Worm (Caenorhabditis elegans) whole organism, young adult: ENCODE measurements around the gene T05B4.12.

Source experiments
- B0019.2 ChIP-seq: fragments of 200-800 bp; sonication (Bioruptor generic); conservative IDR thresholded peaks from 2 replicates; pipeline ENCODE4 v1.3.6; 2022; ENCODE audit warnings: missing genetic modification reagents, missing genetic modification characterization, missing compliant biosample characterization
- B0035.1 ChIP-seq: sonication (generic microtip); optimal IDR thresholded peaks from 2 replicates; lab custom pipeline; 2016; ENCODE audit warnings: missing genetic modification characterization, mild to moderate bottlenecking, missing compliant biosample characterization, missing genotype, missing genetic modification reagents
- attf-6 ChIP-seq: fragments of 200-800 bp; sonication (Bioruptor generic); IDR thresholded peaks from 2 replicates; pipeline ENCODE4 v1.3.6; 2022; ENCODE audit warnings: missing genetic modification reagents, missing genetic modification characterization, missing compliant biosample characterization
- ceh-100 ChIP-seq: fragments of 200-800 bp; sonication (Bioruptor generic); IDR thresholded peaks from 2 replicates; pipeline ENCODE4 v1.3.6; 2022; ENCODE audit warnings: missing genetic modification reagents, missing genetic modification characterization, missing compliant biosample characterization
- ceh-91 ChIP-seq: fragments of 200-800 bp; sonication (Bioruptor generic); IDR thresholded peaks from 2 replicates; pipeline ENCODE4 v1.3.6; 2022; ENCODE audit warnings: missing genetic modification reagents, missing genetic modification characterization, missing compliant biosample characterization
- nhr-27 ChIP-seq: fragments of 200-800 bp; sonication (Bioruptor generic); optimal IDR thresholded peaks from 2 replicates; lab custom pipeline; 2018; ENCODE audit warnings: mild to moderate bottlenecking, missing genetic modification characterization, moderate library complexity, missing compliant biosample characterization
- pha-4 ChIP-seq: fragments of 150-350 bp; sonication (generic microtip); optimal IDR thresholded peaks from 2 replicates; lab custom pipeline; 2014; ENCODE audit warnings: missing biosample characterization, missing genetic modification reagents, missing genetic modification characterization
- rec-8 ChIP-seq, 2 experiments: sonication (generic microtip); optimal IDR thresholded peaks; 2 replicates each; lab custom pipeline; 2016; ENCODE audit warnings: mild to moderate bottlenecking in 2 of 2, missing genetic modification characterization in 2 of 2, missing genetic modification reagents in 2 of 2, missing genotype in 2 of 2, missing biosample characterization in 1 of 2, missing compliant biosample characterization in 1 of 2, moderate library complexity in 1 of 2
- sea-2 ChIP-seq: fragments of 200-800 bp; sonication (Bioruptor generic); IDR thresholded peaks from 2 replicates; pipeline ENCODE4 v1.3.6; 2022; ENCODE audit warnings: missing genetic modification characterization, missing compliant biosample characterization
- snpc-4 ChIP-seq, 5 experiments: fragments of 150-350 bp in 1 of 5; sonication (generic microtip) in 4 of 5; optimal IDR thresholded peaks; 2 replicates each; lab custom pipeline; 2014 to 2018; ENCODE audit warnings: missing genetic modification characterization in 5 of 5, missing biosample characterization in 3 of 5, antibody characterized with exemption in 2 of 5, mild to moderate bottlenecking in 2 of 5, missing compliant biosample characterization in 2 of 5, missing genotype in 2 of 5, moderate library complexity in 2 of 5, missing genetic modification reagents in 1 of 5
- unc-62 ChIP-seq: fragments of 150-350 bp; optimal IDR thresholded peaks from 2 replicates; lab custom pipeline; 2014; ENCODE audit warnings: missing biosample characterization, missing genetic modification reagents, missing genetic modification characterization

DNA sequence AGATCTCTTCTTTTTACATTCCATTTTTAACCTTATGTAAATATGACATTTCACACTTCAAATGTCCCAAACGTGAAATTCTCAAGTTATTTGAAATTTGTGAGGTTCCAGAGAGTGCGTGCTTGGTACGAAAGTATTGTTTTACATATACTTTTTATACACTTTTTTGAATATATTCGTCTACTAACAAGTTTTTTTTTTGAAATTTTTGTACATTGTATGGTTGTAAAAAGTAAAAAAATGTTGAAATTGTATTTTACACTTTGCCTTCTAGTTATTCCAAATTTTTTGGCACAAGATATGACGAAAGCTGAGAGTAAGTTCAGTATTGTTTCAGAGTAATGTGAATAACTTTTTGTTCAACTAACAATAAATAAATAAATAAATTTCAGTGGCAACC, 8.9 kb upstream of the T05B4.12 start, which contains the start of gene lgc-1:
- TF ChIP-seq sea-2 (no peak), nhr-27 (tag; lab: Kevin White, UChicago) (no peak), attf-6 (GFP tag; lab: Robert Waterston, UW) (no peak), ceh-100 (GFP tag; lab: Robert Waterston, UW) (no peak), snpc-4 (GFP tag; optimal IDR thresholded peaks at IDR 0.05; lab: Kevin White, UChicago) (no peak), snpc-4 (tag; optimal IDR thresholded peaks at IDR 0.05; lab: Kevin White, UChicago) (no peak), unc-62 (GFP tag; lab: Kevin White, UChicago) (no peak), pha-4 (tag; lab: Kevin White, UChicago) (no peak), rec-8 (tag; optimal IDR thresholded peaks at IDR 0.05; lab: Kevin White, UChicago) (no peak), ceh-91 (no peak), B0019.2 (no peak), B0035.1 (tag; lab: Kevin White, UChicago) (no peak)
